Worm (Caenorhabditis elegans): ENCODE data around the gene srsy-2.
A peak's percentile ranks its signal among the peaks of the same experiment; 100 is the strongest.

Gene srsy-2

DNA sequence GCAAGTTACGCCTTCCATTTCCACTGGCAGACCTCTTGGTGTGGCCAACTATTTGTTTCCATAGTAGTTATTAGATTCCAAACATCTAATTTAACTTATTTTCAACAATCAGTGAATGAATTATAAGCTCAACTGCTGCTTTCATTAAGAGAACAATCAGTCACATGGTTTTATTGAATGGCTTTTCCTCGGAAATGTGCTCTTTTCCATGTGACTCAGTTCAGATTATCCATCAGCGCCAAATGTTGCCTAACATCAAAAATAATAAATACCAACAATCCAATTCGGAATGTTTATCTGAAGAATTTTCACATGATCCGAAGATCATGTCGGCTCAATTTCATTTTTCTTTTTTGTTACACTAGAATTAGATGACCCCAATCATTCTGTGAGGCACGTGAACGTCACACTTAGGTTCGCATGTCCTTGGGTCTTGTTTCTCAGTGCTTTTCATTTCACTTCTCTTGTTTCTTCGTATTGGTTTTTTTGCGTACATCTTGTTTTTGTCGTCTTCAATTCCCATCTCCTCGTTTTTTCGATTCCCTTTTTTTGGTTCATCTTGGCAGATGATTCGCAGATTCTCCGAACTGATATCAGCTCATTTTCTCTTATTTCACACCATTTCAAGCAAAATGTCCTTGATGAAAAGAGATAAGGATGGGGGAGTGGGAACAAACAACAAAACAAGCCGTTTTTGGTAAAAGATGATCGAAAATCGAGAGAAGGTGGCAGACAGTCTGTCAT, 50.6 kb downstream of the srsy-2 start (continued):
- TF ChIP-seq tra-1 (GFP tag; IDR thresholded peaks at IDR 0.05), result 0 out of 2 replicates have a peak, but pooled peaks have one; percentile 52
- no peak for TF ChIP-seq daf-12 (tag; optimal IDR thresholded peaks at IDR 0.05)
- no peak for TF ChIP-seq zfp-2 (tag; optimal IDR thresholded peaks at IDR 0.05)
- no peak for TF ChIP-seq mes-2 (tag; optimal IDR thresholded peaks at IDR 0.05; ENCODE audit: poor library complexity, severe bottlenecking)
- no peak for TF ChIP-seq php-3 (GFP tag; IDR thresholded peaks at IDR 0.05)
- TF ChIP-seq hlh-11 (tag; optimal IDR thresholded peaks at IDR 0.05), result peak; percentile 34
- no peak for TF ChIP-seq hif-1 (tag; optimal IDR thresholded peaks at IDR 0.05)
- TF ChIP-seq nhr-111 (GFP tag; optimal IDR thresholded peaks at IDR 0.05), result no peak
- TF ChIP-seq pha-4 (GFP tag; IDR thresholded peaks at IDR 0.05), result no peak
- no peak for TF ChIP-seq pha-4 (tag; optimal IDR thresholded peaks at IDR 0.05)
- TF ChIP-seq zip-11 (GFP tag; IDR thresholded peaks at IDR 0.05), result no peak
- 0 out of 2 replicates have a peak, but pooled peaks have one; percentile 45 for TF ChIP-seq mxl-2 (GFP tag; conservative IDR thresholded peaks at IDR 0.05)
- TF ChIP-seq aha-1 (tag), result peak; percentile 23
- TF ChIP-seq lin-15B (tag; optimal IDR thresholded peaks at IDR 0.05), result no peak
- no peak for TF ChIP-seq dmd-8 (GFP tag; IDR thresholded peaks at IDR 0.05)
- no peak for TF ChIP-seq T20F7.1 (GFP tag; optimal IDR thresholded peaks at IDR 0.05)
- TF ChIP-seq Y5F2A.4 (GFP tag; optimal IDR thresholded peaks at IDR 0.05), result no peak
- TF ChIP-seq mxl-3 (GFP tag; optimal IDR thresholded peaks at IDR 0.05), result peak; percentile 26
- no peak for TF ChIP-seq Y48G9A.11 (GFP tag; IDR thresholded peaks at IDR 0.05)
- TF ChIP-seq ceh-82 (tag; optimal IDR thresholded peaks at IDR 0.05), result no peak
- TF ChIP-seq unc-130 (GFP tag; optimal IDR thresholded peaks at IDR 0.05), result no peak
- no peak for TF ChIP-seq lin-13 (GFP tag; optimal IDR thresholded peaks at IDR 0.05)
- peak; percentile 86 for TF ChIP-seq nhr-48 (tag; optimal IDR thresholded peaks at IDR 0.05)
- no peak for TF ChIP-seq arid-1 (GFP tag; conservative IDR thresholded peaks at IDR 0.05)
- TF ChIP-seq daf-19 (GFP tag; conservative IDR thresholded peaks at IDR 0.05), result no peak
- no peak for TF ChIP-seq madf-9 (GFP tag; conservative IDR thresholded peaks at IDR 0.05)
- no peak for TF ChIP-seq F10B5.3 (tag; optimal IDR thresholded peaks at IDR 0.05)
- no peak for TF ChIP-seq T26A8.4 (GFP tag; IDR thresholded peaks at IDR 0.05)
- no peak for TF ChIP-seq gei-8 (GFP tag; optimal IDR thresholded peaks at IDR 0.05)
- TF ChIP-seq lim-7 (GFP tag; IDR thresholded peaks at IDR 0.05), result no peak
- TF ChIP-seq R02D3.7 (tag; optimal IDR thresholded peaks at IDR 0.05), result no peak

DNA sequence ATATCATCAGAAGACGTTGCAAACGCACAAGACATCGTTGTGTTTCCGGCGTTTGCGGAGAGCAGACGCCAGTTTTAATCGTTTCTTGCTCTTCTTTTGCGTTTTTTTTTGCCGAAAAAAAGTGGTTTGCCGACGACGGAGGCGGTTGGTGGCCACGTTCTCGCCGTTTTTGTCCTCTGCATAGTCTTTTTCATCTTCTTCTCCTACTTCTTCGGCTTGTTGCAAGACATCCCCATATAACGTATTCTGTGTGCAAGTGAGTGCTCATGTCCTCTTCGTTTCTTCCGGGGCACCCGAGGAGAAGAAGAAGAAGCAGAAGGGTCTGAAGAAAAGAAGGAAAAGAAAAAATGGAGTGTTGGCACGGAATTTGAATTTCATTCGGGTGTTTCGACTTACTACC, 51.9 kb downstream of the srsy-2 start:
- peak in 1 of 2 experiments; percentile 18 for TF ChIP-seq mdl-1 (tag; optimal IDR thresholded peaks at IDR 0.05)
- TF ChIP-seq ceh-20 (GFP tag; IDR thresholded peaks at IDR 0.05), result peak; percentile 18; the same call in 1 of the 2 replicates
- no peak for TF ChIP-seq F26F4.8 (GFP tag; conservative IDR thresholded peaks at IDR 0.05)
- 0 out of 2 replicates have a peak, but pooled peaks have one; percentile 59 for TF ChIP-seq hmg-1.1 (GFP tag; IDR thresholded peaks at IDR 0.05)
- TF ChIP-seq aha-1 (tag), result peak; percentile 77
